Fruit fly (Drosophila melanogaster): ENCODE measurements around the gene Atg17.

The Atg17 gene

DNA sequence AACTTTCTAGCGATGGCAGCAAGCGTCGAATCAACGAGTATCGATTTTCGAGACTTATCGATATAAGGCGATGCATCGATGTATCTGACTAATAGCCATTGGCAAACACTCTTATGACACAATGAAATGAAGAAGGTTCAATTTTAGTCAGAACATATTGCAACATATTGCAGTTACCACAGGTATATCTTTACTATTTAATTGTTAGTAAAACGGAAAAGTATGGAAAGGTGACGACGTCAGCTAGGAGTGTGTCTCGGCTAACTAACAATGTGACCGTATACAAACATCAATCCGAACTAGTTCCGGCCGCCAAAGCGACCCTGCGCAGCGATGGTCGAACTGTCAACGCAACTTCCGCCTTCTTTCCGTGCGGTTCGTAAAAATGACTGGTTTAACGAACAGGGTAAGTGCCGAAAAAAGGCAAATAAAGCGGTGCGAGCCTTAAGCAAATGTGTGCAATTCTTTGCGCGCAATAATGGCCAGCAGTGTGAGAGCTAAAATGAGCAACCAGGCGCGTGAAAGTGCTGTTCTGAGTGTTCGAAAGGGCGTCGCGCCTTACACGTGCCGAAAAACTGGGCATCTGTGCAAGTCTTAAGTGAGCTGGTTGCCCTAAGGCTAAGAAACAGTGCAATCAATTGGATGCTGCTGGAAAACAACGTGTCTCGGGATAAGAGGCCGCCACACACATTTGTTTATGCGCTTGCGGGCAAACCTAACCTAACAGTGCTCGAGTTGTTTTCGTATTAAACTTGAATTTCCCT, 45.2 kb upstream of the Atg17 start, which contains the start of the genes Dph4, Spec2 and RpL13A (continued):
- TF ChIP-seq CG3281 (GFP tag; optimal IDR thresholded peaks at IDR 0.05) = peak; percentile 96
- peak; percentile 80 for TF ChIP-seq oc (tag; optimal IDR thresholded peaks at IDR 0.05)
- no peak for TF ChIP-seq CG15073 (GFP tag; optimal IDR thresholded peaks at IDR 0.05)
- TF ChIP-seq CG32532 (GFP tag; IDR thresholded peaks at IDR 0.05) = no peak
- no peak for TF ChIP-seq Gsc (GFP tag; IDR thresholded peaks at IDR 0.05)
- peak; percentile 95 for TF ChIP-seq CG17186 (GFP tag; optimal IDR thresholded peaks at IDR 0.05)
- TF ChIP-seq gem (tag; optimal IDR thresholded peaks at IDR 0.05) = peak; percentile 72
- TF ChIP-seq luna (GFP tag; optimal IDR thresholded peaks at IDR 0.05) = peak; percentile 93
- peak; percentile 95 for TF ChIP-seq CG8290 (GFP tag; optimal IDR thresholded peaks at IDR 0.05)
- TF ChIP-seq CG8290 (tag; optimal IDR thresholded peaks at IDR 0.05) = peak; percentile 88 to 97
- peak; percentile 91 for TF ChIP-seq CG17385 (GFP tag; optimal IDR thresholded peaks at IDR 0.05)
- TF ChIP-seq CG7987 (GFP tag; optimal IDR thresholded peaks at IDR 0.05) = peak; percentile 99
- TF ChIP-seq CG12744 (GFP tag; optimal IDR thresholded peaks at IDR 0.05) = peak; percentile 93
- peak; percentile 94 for TF ChIP-seq Dad (GFP tag; optimal IDR thresholded peaks at IDR 0.05)
- TF ChIP-seq fd64A (GFP tag; optimal IDR thresholded peaks at IDR 0.05) = peak; percentile 95
- TF ChIP-seq Sry-δ (GFP tag; optimal IDR thresholded peaks at IDR 0.05) = peak; percentile 99
- no peak for TF ChIP-seq sc (optimal IDR thresholded peaks at IDR 0.05)
- peak; percentile 86 for TF ChIP-seq sc (GFP tag; optimal IDR thresholded peaks at IDR 0.05)
- peak; percentile 95 for TF ChIP-seq CG18599 (GFP tag; optimal IDR thresholded peaks at IDR 0.05)
- TF ChIP-seq trh (GFP tag; optimal IDR thresholded peaks at IDR 0.05) = peak; percentile 69
- TF ChIP-seq CG3726 (GFP tag; IDR thresholded peaks at IDR 0.05) = no peak
- no peak for TF ChIP-seq CG42726 (GFP tag; IDR thresholded peaks at IDR 0.05; ENCODE audit: partially characterized antibody)
- TF ChIP-seq tin (GFP tag; optimal IDR thresholded peaks at IDR 0.05) = peak; percentile 85
- TF ChIP-seq usp (GFP tag; optimal IDR thresholded peaks at IDR 0.05) = no peak
- peak; percentile 92 for TF ChIP-seq Bteb2 (GFP tag; optimal IDR thresholded peaks at IDR 0.05)
- no peak for TF ChIP-seq Ravus (GFP tag; IDR thresholded peaks at IDR 0.05)
- TF ChIP-seq sima (GFP tag; optimal IDR thresholded peaks at IDR 0.05) = peak; percentile 82
- no peak for TF ChIP-seq hth (optimal IDR thresholded peaks at IDR 0.05)
- TF ChIP-seq CG11504 (tag; optimal IDR thresholded peaks at IDR 0.05) = no peak
- TF ChIP-seq CG13123 (GFP tag; optimal IDR thresholded peaks at IDR 0.05) = peak; percentile 85
- TF ChIP-seq BEAF-32 (GFP tag; optimal IDR thresholded peaks at IDR 0.05) = peak; percentile 99
- peak; percentile 76 for TF ChIP-seq CG7928 (GFP tag; optimal IDR thresholded peaks at IDR 0.05)
- TF ChIP-seq CG14667 (GFP tag; IDR thresholded peaks at IDR 0.05) = no peak
- peak; percentile 96 for TF ChIP-seq HHEX (GFP tag; optimal IDR thresholded peaks at IDR 0.05)
- peak; percentile 96 for TF ChIP-seq Fer1 (GFP tag; optimal IDR thresholded peaks at IDR 0.05)
- TF ChIP-seq CG1529 (GFP tag; optimal IDR thresholded peaks at IDR 0.05) = peak; percentile 88
- TF ChIP-seq CG10462 (GFP tag; optimal IDR thresholded peaks at IDR 0.05) = peak; percentile 76
- TF ChIP-seq CG10267 (tag; optimal IDR thresholded peaks at IDR 0.05) = peak; percentile 90
- TF ChIP-seq CG11093 (GFP tag; IDR thresholded peaks at IDR 0.05) = peak; percentile 43; the same call in 1 of the 3 replicates
- TF ChIP-seq fd3F (GFP tag; optimal IDR thresholded peaks at IDR 0.05) = peak; percentile 77
- TF ChIP-seq ac (GFP tag; optimal IDR thresholded peaks at IDR 0.05) = peak; percentile 90
- TF ChIP-seq Hey (tag; optimal IDR thresholded peaks at IDR 0.05) = peak; percentile 93
- no peak for TF ChIP-seq bbx (GFP tag; IDR thresholded peaks at IDR 0.05; ENCODE audit: partially characterized antibody)
- no peak for TF ChIP-seq CG32767 (GFP tag; IDR thresholded peaks at IDR 0.05)
- no peak for TF ChIP-seq gce (GFP tag; IDR thresholded peaks at IDR 0.05)
- no peak for TF ChIP-seq Dref (GFP tag; IDR thresholded peaks at IDR 0.05)
- TF ChIP-seq pb (GFP tag; optimal IDR thresholded peaks at IDR 0.05) = peak; percentile 95
- TF ChIP-seq Drgx (GFP tag; IDR thresholded peaks at IDR 0.05) = no peak
- TF ChIP-seq CG6854 (GFP tag; optimal IDR thresholded peaks at IDR 0.05) = peak; percentile 95
- TF ChIP-seq Elba2 (GFP tag; optimal IDR thresholded peaks at IDR 0.05) = no peak
- TF ChIP-seq B-H2 (GFP tag; optimal IDR thresholded peaks at IDR 0.05) = peak; percentile 97
